Worm (Caenorhabditis elegans): ENCODE measurements around the gene mop-25.2.

ce11 chrII:9713083-9713482 lies 9.6 kb upstream of the mop-25.2 start:
- TF ChIP-seq zim-3 (tag; optimal IDR thresholded peaks at IDR 0.05), result no peak
- no peak for TF ChIP-seq madf-8 (GFP tag; conservative IDR thresholded peaks at IDR 0.05)
- no peak for TF ChIP-seq nfya-1 (tag; optimal IDR thresholded peaks at IDR 0.05; ENCODE audit: borderline replicate concordance, insufficient read depth)
- TF ChIP-seq ama-1 (optimal IDR thresholded peaks at IDR 0.05), result no peak
- no peak for TF ChIP-seq ama-1 (GFP tag; optimal IDR thresholded peaks at IDR 0.05)
- no peak for TF ChIP-seq ceh-100 (GFP tag; IDR thresholded peaks at IDR 0.05)
- no peak for TF ChIP-seq ztf-3 (GFP tag; optimal IDR thresholded peaks at IDR 0.05)
- TF ChIP-seq hmg-20 (GFP tag; IDR thresholded peaks at IDR 0.05), result no peak
- peak; percentile 55 for TF ChIP-seq snpc-3.4 (tag; optimal IDR thresholded peaks at IDR 0.05)
- no peak for TF ChIP-seq T26A5.8 (tag; optimal IDR thresholded peaks at IDR 0.05)
- no peak for TF ChIP-seq tbx-9 (tag; optimal IDR thresholded peaks at IDR 0.05; ENCODE audit: borderline replicate concordance)
